Fruit fly (Drosophila melanogaster): ENCODE data around the gene Ubr1.

DNA sequence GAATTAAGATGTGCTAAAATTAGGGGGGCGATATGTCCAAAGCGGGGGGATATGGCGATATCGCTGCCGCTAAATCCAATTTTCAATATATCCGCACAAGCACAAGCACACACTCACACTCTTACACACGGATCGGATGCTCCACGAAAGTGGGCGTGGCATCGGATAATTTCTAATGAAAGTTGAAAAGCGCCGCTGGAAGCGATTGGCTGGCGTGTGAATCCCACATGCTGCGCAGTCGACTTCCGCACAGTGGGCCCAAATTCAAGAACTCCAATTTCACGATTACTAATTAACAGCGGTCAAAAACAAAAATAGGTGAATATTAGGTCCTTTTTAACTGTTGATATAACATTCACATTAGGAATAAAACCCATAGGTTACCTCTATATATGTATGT, 56.5 kb downstream of the Ubr1 start:
- TF ChIP-seq CG6175 (GFP tag; IDR thresholded peaks at IDR 0.05) (no peak), fd64A (GFP tag; optimal IDR thresholded peaks at IDR 0.05) (no peak), HLH3B (GFP tag; IDR thresholded peaks at IDR 0.05) (no peak), Dfd (GFP tag; optimal IDR thresholded peaks at IDR 0.05) (no peak), Spps (tag; optimal IDR thresholded peaks at IDR 0.05) (no peak), pzg (GFP tag; optimal IDR thresholded peaks at IDR 0.05) (no peak), CG17802 (tag; optimal IDR thresholded peaks at IDR 0.05) (no peak)

All from whole organism, embryonic.